Fruit fly (Drosophila melanogaster): ENCODE results near the gene CG33510.

dm6 chr2L:21070825-21071224, 13.3 kb downstream of the CG33510 start:
- TF ChIP-seq ttk (optimal IDR thresholded peaks at IDR 0.05) (no peak), insv (optimal IDR thresholded peaks at IDR 0.05) (no peak), h (optimal IDR thresholded peaks at IDR 0.05) (no peak), Myc (optimal IDR thresholded peaks at IDR 0.05) (no peak), psq (optimal IDR thresholded peaks at IDR 0.05) (no peak), Sin3A (optimal IDR thresholded peaks at IDR 0.05) (no peak)

Measured in Kc167 (cell line).